Fruit fly (Drosophila melanogaster): Measurements from ENCODE around the gene CG3726.

CG3726 gene

DNA sequence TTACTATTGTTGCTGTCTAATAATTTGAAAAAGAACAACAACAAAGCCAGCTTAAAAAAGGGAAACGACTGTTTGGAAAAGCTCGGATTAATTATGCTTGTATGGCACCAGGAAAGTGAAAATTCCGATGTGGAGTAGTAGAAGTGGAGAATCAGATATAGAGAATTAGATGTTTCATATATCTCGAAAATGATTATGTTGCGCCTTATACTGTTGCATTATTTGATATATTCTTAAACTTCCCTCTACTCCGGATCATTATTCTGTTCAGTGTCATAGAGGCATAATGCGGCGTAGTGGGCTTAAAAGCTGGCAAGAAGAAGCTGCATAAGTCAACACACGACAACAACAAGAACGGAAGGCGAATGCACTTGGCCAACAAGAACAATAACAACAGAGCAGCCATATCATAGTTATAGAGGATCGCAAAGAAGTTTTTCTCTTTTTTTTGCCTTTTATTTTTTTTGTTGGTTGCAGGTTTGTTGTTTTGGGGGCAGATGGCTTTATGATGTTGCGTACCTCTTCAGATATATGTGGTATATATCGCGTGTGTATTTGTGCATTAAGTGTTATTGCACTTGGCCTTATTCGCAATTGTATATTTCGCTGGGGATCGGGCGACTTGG is 9.0 kb downstream of the CG3726 start (continued):
- TF ChIP-seq topi (GFP tag; optimal IDR thresholded peaks at IDR 0.05) (peak; percentile 73), CG6854 (GFP tag; optimal IDR thresholded peaks at IDR 0.05) (no peak), CG6792 (GFP tag; optimal IDR thresholded peaks at IDR 0.05) (peak; percentile 55), Sox14 (GFP tag; optimal IDR thresholded peaks at IDR 0.05) (peak; percentile 67), Hr4 (GFP tag; optimal IDR thresholded peaks at IDR 0.05) (peak; percentile 66), CG6808 (GFP tag; optimal IDR thresholded peaks at IDR 0.05) (peak; percentile 83), Hr39 (GFP tag; optimal IDR thresholded peaks at IDR 0.05) (peak; percentile 24), CG8119 (GFP tag; IDR thresholded peaks at IDR 0.05) (peak; percentile 85), CG11294 (GFP tag; IDR thresholded peaks at IDR 0.05) (peak; percentile 70), CG6163 (GFP tag; IDR thresholded peaks at IDR 0.05) (peak; percentile 95), pdm3 (GFP tag; optimal IDR thresholded peaks at IDR 0.05) (peak; percentile 61), CG6276 (GFP tag; optimal IDR thresholded peaks at IDR 0.05) (peak; percentile 86), fd85E (GFP tag; optimal IDR thresholded peaks at IDR 0.05) (peak; percentile 14), Lpt (GFP tag; optimal IDR thresholded peaks at IDR 0.05) (peak; percentile 29), Ets21C (GFP tag; optimal IDR thresholded peaks at IDR 0.05) (no peak), CG10631 (GFP tag; optimal IDR thresholded peaks at IDR 0.05) (peak; percentile 72), esn (GFP tag; optimal IDR thresholded peaks at IDR 0.05) (peak; percentile 14), CG11762 (GFP tag; optimal IDR thresholded peaks at IDR 0.05; ENCODE audit: insufficient read depth) (peak; percentile 60)

DNA sequence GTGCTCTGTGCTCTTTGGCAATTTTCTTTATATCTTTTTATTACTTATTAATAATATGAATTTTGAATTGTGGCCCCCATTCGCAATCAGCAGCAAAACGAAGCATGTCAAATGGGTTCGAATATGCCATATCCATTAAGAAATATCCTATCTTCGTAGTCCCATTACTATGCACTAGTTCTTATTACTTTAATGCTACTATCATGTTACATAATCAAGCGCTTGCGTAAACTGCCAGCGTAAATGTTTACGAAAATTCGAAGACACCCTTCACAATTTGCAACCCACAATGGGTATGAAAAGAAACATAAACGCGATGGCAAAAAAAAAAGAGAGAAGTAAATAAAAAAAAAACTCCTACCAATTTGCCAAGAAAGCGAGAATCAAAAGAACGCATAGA is 9.8 kb downstream of the CG3726 start:
- TF ChIP-seq CG31627 (GFP tag; optimal IDR thresholded peaks at IDR 0.05) (peak; percentile 59), Lpt (GFP tag; optimal IDR thresholded peaks at IDR 0.05) (peak; percentile 58), Hr39 (GFP tag; optimal IDR thresholded peaks at IDR 0.05) (peak; percentile 72), CG11902 (GFP tag; optimal IDR thresholded peaks at IDR 0.05) (peak; percentile 38), spab (GFP tag; optimal IDR thresholded peaks at IDR 0.05) (peak; percentile 53), pdm3 (GFP tag; optimal IDR thresholded peaks at IDR 0.05) (peak; percentile 85), topi (GFP tag; optimal IDR thresholded peaks at IDR 0.05) (peak; percentile 65), net (GFP tag; optimal IDR thresholded peaks at IDR 0.05) (peak; percentile 63), CG6792 (GFP tag; optimal IDR thresholded peaks at IDR 0.05) (peak; percentile 74), svp (GFP tag) (peak; percentile 63), dac (GFP tag; optimal IDR thresholded peaks at IDR 0.05) (peak; percentile 64), CG8119 (GFP tag; IDR thresholded peaks at IDR 0.05) (peak; percentile 75), Sox14 (GFP tag; optimal IDR thresholded peaks at IDR 0.05) (peak; percentile 68), eg (GFP tag; IDR thresholded peaks at IDR 0.05) (peak; percentile 65), CG6808 (GFP tag; optimal IDR thresholded peaks at IDR 0.05) (peak; percentile 3), dsx (GFP tag; optimal IDR thresholded peaks at IDR 0.05; ENCODE audit: poor library complexity, severe bottlenecking) (peak; percentile 57), CG6854 (GFP tag; optimal IDR thresholded peaks at IDR 0.05) (no peak), CG10631 (GFP tag; optimal IDR thresholded peaks at IDR 0.05) (peak; percentile 76), fkh (GFP tag; optimal IDR thresholded peaks at IDR 0.05) (no peak), fd85E (GFP tag; optimal IDR thresholded peaks at IDR 0.05) (no peak), Ets21C (GFP tag; optimal IDR thresholded peaks at IDR 0.05) (peak; percentile 34), CG16779 (tag; optimal IDR thresholded peaks at IDR 0.05) (no peak), CG11762 (GFP tag; optimal IDR thresholded peaks at IDR 0.05; ENCODE audit: insufficient read depth) (peak; percentile 41), Smox (GFP tag; optimal IDR thresholded peaks at IDR 0.05) (peak; percentile 52), CG9139 (GFP tag; optimal IDR thresholded peaks at IDR 0.05) (no peak), salr (GFP tag; optimal IDR thresholded peaks at IDR 0.05) (peak; percentile 65 to 68), esn (GFP tag; optimal IDR thresholded peaks at IDR 0.05) (peak; percentile 63), CG15336 (GFP tag; IDR thresholded peaks at IDR 0.05) (peak; percentile 81), CG8632 (GFP tag; optimal IDR thresholded peaks at IDR 0.05) (peak; percentile 50), CG6276 (GFP tag; optimal IDR thresholded peaks at IDR 0.05) (peak; percentile 54), achi (GFP tag; optimal IDR thresholded peaks at IDR 0.05) (peak; percentile 74), Met (GFP tag; optimal IDR thresholded peaks at IDR 0.05) (peak; percentile 67), lz (GFP tag; optimal IDR thresholded peaks at IDR 0.05) (peak; percentile 46), Hr4 (GFP tag; optimal IDR thresholded peaks at IDR 0.05) (peak; percentile 54), CG4318 (GFP tag; optimal IDR thresholded peaks at IDR 0.05) (peak; percentile 55), CG11294 (GFP tag; IDR thresholded peaks at IDR 0.05) (no peak), Ets96B (tag; optimal IDR thresholded peaks at IDR 0.05) (peak; percentile 68), vri (GFP tag; optimal IDR thresholded peaks at IDR 0.05) (peak; percentile 32), ss (GFP tag; optimal IDR thresholded peaks at IDR 0.05) (no peak), OdsH (GFP tag; optimal IDR thresholded peaks at IDR 0.05) (peak; percentile 80), CG34406 (GFP tag; optimal IDR thresholded peaks at IDR 0.05) (peak; percentile 54), Blimp-1 (GFP tag; optimal IDR thresholded peaks at IDR 0.05) (no peak), CG1621 (tag; optimal IDR thresholded peaks at IDR 0.05) (peak; percentile 55), Sox15 (GFP tag; optimal IDR thresholded peaks at IDR 0.05) (peak; percentile 50)

Measured in whole organism, prepupa.